Worm (Caenorhabditis elegans) whole organism, L1 larva: ENCODE measurements around the gene tftc-1.

Source experiments
- C04F5.9 ChIP-seq: sonication (generic microtip); optimal IDR thresholded peaks from 2 replicates; lab custom pipeline; 2016; ENCODE audit warnings: missing genetic modification characterization, missing compliant biosample characterization
- C16A3.4 ChIP-seq: fragments of 150-350 bp; optimal IDR thresholded peaks from 2 replicates; lab custom pipeline; 2014; ENCODE audit warnings: missing biosample characterization, missing genetic modification characterization
- F16B12.6 ChIP-seq: fragments of 150-350 bp; optimal IDR thresholded peaks from 2 replicates; lab custom pipeline; 2014; ENCODE audit warnings: missing biosample characterization, missing genetic modification characterization
- alr-1 ChIP-seq: fragments of 200-800 bp; sonication (Bioruptor generic); optimal IDR thresholded peaks from 2 replicates; lab custom pipeline; 2018; ENCODE audit warnings: borderline replicate concordance, mild to moderate bottlenecking, missing genetic modification characterization, missing compliant biosample characterization
- aly-2 ChIP-seq: fragments of 150-350 bp; optimal IDR thresholded peaks from 2 replicates; lab custom pipeline; 2014; ENCODE audit warnings: missing biosample characterization, missing genetic modification characterization
- blmp-1 ChIP-seq: fragments of 150-350 bp; optimal IDR thresholded peaks from 2 replicates; lab custom pipeline; 2014; ENCODE audit warnings: missing biosample characterization, missing genetic modification characterization
- ceh-82 ChIP-seq, 3 experiments: fragments of 150-350 bp in 1 of 3; sonication (generic microtip) in 2 of 3; optimal IDR thresholded peaks; 2 replicates each; lab custom pipeline; 2014 to 2017; ENCODE audit warnings: missing biosample characterization in 3 of 3, missing genetic modification characterization in 3 of 3
- dpl-1 ChIP-seq, 3 experiments: fragments of 150-350 bp in 2 of 3; sonication (generic microtip) in 1 of 3; optimal IDR thresholded peaks; 2 replicates each; lab custom pipeline; 2014 to 2017; ENCODE audit warnings: missing biosample characterization in 3 of 3, missing genetic modification characterization in 3 of 3, missing genetic modification reagents in 3 of 3
- dsc-1 ChIP-seq: sonication (generic microtip); optimal IDR thresholded peaks from 2 replicates; lab custom pipeline; 2016; ENCODE audit warnings: mild to moderate bottlenecking, missing genetic modification characterization, missing compliant biosample characterization
- efl-1 ChIP-seq, 4 experiments: fragments of 150-350 bp; optimal IDR thresholded peaks in 3 of 4; peaks in 1 of 4; 1 replicate in 1 of 4; 2 replicates in 3 of 4; lab custom pipeline; 2014; ENCODE audit warnings: missing biosample characterization in 2 of 4, missing genetic modification characterization in 2 of 4, missing genetic modification reagents in 2 of 4
- egl-27 ChIP-seq, 2 experiments: fragments of 150-350 bp in 1 of 2; sonication (generic microtip); optimal IDR thresholded peaks; 3 replicates each; lab custom pipeline; 2017 to 2018; ENCODE audit warnings: missing biosample characterization in 2 of 2, missing genetic modification characterization in 2 of 2, missing genetic modification reagents in 2 of 2
- elt-2 ChIP-seq: sonication (generic microtip); optimal IDR thresholded peaks from 2 replicates; lab custom pipeline; 2016; ENCODE audit warnings: missing genetic modification characterization, mild to moderate bottlenecking, inconsistent platforms, missing compliant biosample characterization, missing genetic modification reagents
- fos-1 ChIP-seq: fragments of 150-350 bp; optimal IDR thresholded peaks from 2 replicates; lab custom pipeline; 2014; ENCODE audit warnings: missing biosample characterization, missing genetic modification characterization
- irx-1 ChIP-seq: sonication (generic microtip); optimal IDR thresholded peaks from 2 replicates; lab custom pipeline; 2016; ENCODE audit warnings: missing genetic modification characterization, missing compliant biosample characterization
- lin-13 ChIP-seq: fragments of 150-350 bp; optimal IDR thresholded peaks from 2 replicates; lab custom pipeline; 2014; ENCODE audit warnings: missing biosample characterization, missing genetic modification reagents, missing genetic modification characterization
- lin-14 ChIP-seq: fragments of 200-800 bp; sonication (Bioruptor generic); optimal IDR thresholded peaks from 2 replicates; lab custom pipeline; 2018; ENCODE audit warnings: mild to moderate bottlenecking, missing genetic modification characterization, moderate library complexity, missing compliant biosample characterization
- lin-15B ChIP-seq: fragments of 150-350 bp; sonication (generic microtip); optimal IDR thresholded peaks from 3 replicates; lab custom pipeline; 2014; ENCODE audit warnings: missing biosample characterization, missing genetic modification characterization
- lin-35 ChIP-seq, 2 experiments: fragments of 150-350 bp; optimal IDR thresholded peaks; 2 replicates each; lab custom pipeline; 2014; ENCODE audit warnings: missing biosample characterization in 2 of 2, missing genetic modification characterization in 2 of 2, missing genetic modification reagents in 2 of 2
- lin-39 ChIP-seq: fragments of 150-350 bp; optimal IDR thresholded peaks from 2 replicates; lab custom pipeline; 2014; ENCODE audit warnings: missing biosample characterization, missing genetic modification reagents, missing genetic modification characterization
- mab-9 ChIP-seq: fragments of 200-800 bp; sonication (Bioruptor generic); IDR thresholded peaks from 2 replicates; pipeline ENCODE4 v1.3.6; 2022; ENCODE audit warnings: missing genetic modification reagents, missing genetic modification characterization, missing compliant biosample characterization
- mdl-1 ChIP-seq, 2 experiments: fragments of 150-350 bp; optimal IDR thresholded peaks; 2 replicates each; lab custom pipeline; 2014 to 2017; ENCODE audit warnings: missing biosample characterization in 2 of 2, missing genetic modification characterization in 2 of 2, inconsistent platforms in 1 of 2
- mep-1 ChIP-seq: fragments of 150-350 bp; optimal IDR thresholded peaks from 2 replicates; lab custom pipeline; 2014; ENCODE audit warnings: missing biosample characterization, missing genetic modification characterization
- nhr-28 ChIP-seq: fragments of 150-350 bp; optimal IDR thresholded peaks from 2 replicates; lab custom pipeline; 2014; ENCODE audit warnings: missing biosample characterization, missing genetic modification characterization
- nhr-47 ChIP-seq: sonication (generic microtip); optimal IDR thresholded peaks from 2 replicates; lab custom pipeline; 2016; ENCODE audit warnings: mild to moderate bottlenecking, missing genetic modification characterization, moderate library complexity, missing compliant biosample characterization
- nhr-76 ChIP-seq: sonication (generic microtip); optimal IDR thresholded peaks from 2 replicates; lab custom pipeline; 2017; ENCODE audit warnings: missing biosample characterization, missing genetic modification characterization
- nhr-77 ChIP-seq: fragments of 150-350 bp; optimal IDR thresholded peaks from 2 replicates; lab custom pipeline; 2014; ENCODE audit warnings: missing biosample characterization, missing genetic modification characterization
- nhr-85 ChIP-seq: sonication (generic microtip); peaks from one replicate; lab custom pipeline; 2016; ENCODE audit warnings: missing genetic modification characterization, inconsistent platforms, missing compliant biosample characterization
- pax-3 ChIP-seq: fragments of 200-800 bp; sonication (Bioruptor generic); optimal IDR thresholded peaks from 2 replicates; lab custom pipeline; 2018; ENCODE audit warnings: mild to moderate bottlenecking, missing genetic modification characterization, moderate library complexity, missing compliant biosample characterization
- pqm-1 ChIP-seq: sonication (generic microtip); optimal IDR thresholded peaks from 3 replicates; lab custom pipeline; 2017; ENCODE audit warnings: missing biosample characterization, missing genetic modification characterization
- skn-1 ChIP-seq: fragments of 150-350 bp; optimal IDR thresholded peaks from 2 replicates; lab custom pipeline; 2014; ENCODE audit warnings: missing biosample characterization, missing genetic modification characterization
- snpc-4 ChIP-seq: fragments of 150-350 bp; optimal IDR thresholded peaks from 2 replicates; lab custom pipeline; 2014; ENCODE audit warnings: missing biosample characterization, missing genetic modification characterization
- sox-4 ChIP-seq: sonication (generic microtip); optimal IDR thresholded peaks from 2 replicates; lab custom pipeline; 2016; ENCODE audit warnings: missing genetic modification characterization, missing compliant biosample characterization
- swsn-7 ChIP-seq: sonication (generic microtip); optimal IDR thresholded peaks from 2 replicates; lab custom pipeline; 2016; ENCODE audit warnings: missing genetic modification characterization, missing compliant biosample characterization
- unc-62 ChIP-seq: fragments of 150-350 bp; optimal IDR thresholded peaks from 2 replicates; lab custom pipeline; 2014; ENCODE audit warnings: missing biosample characterization, missing genetic modification reagents, missing genetic modification characterization
- unc-86 ChIP-seq: sonication (generic microtip); optimal IDR thresholded peaks from 2 replicates; lab custom pipeline; 2016; ENCODE audit warnings: missing genetic modification characterization, missing compliant biosample characterization
- unc-98 ChIP-seq: fragments of 200-800 bp; sonication (Bioruptor generic); IDR thresholded peaks from 2 replicates; pipeline ENCODE4 v1.3.6; 2022; ENCODE audit warnings: missing genetic modification characterization, missing compliant biosample characterization
- vab-15 ChIP-seq: sonication (generic microtip); optimal IDR thresholded peaks from 2 replicates; lab custom pipeline; 2017; ENCODE audit warnings: missing genotype, mild to moderate bottlenecking, missing genetic modification characterization, missing compliant biosample characterization
- zag-1 ChIP-seq: fragments of 150-350 bp; optimal IDR thresholded peaks from 2 replicates; lab custom pipeline; 2014; ENCODE audit warnings: missing biosample characterization, missing genetic modification characterization
- ztf-4 ChIP-seq: fragments of 150-350 bp; optimal IDR thresholded peaks from 2 replicates; lab custom pipeline; 2014; ENCODE audit warnings: missing biosample characterization, missing genetic modification characterization

tftc-1 gene

ce11 chrIV:2348862-2349321 lies at the start of gene tftc-1, which contains the start of gene ppgn-1 (continued):
- TF ChIP-seq nhr-77 (tag; lab: Kevin White, UChicago) (no peak), C16A3.4 (tag; lab: Kevin White, UChicago) (peak; percentile 29), snpc-4 (tag; lab: Kevin White, UChicago) (peak; percentile 51), dpl-1 (GFP tag; optimal IDR thresholded peaks at IDR 0.05; lab: Kevin White, UChicago) (peak; percentile 40 to 72 (median 71)), lin-39 (peak; percentile 71), unc-86 (peak; percentile 65), ceh-82 (tag; optimal IDR thresholded peaks at IDR 0.05; lab: Kevin White, UChicago) (peak; percentile 13 to 88 (median 56)), sox-4 (tag; lab: Kevin White, UChicago) (peak; percentile 58), efl-1 (optimal IDR thresholded peaks at IDR 0.05; lab: Kevin White, UChicago) (peak; percentile 40 to 68), efl-1 (GFP tag; optimal IDR thresholded peaks at IDR 0.05 in 1 of 2; lab: Kevin White, UChicago) (peak; percentile 72 to 95), elt-2 (tag; lab: Kevin White, UChicago) (peak; percentile 36)

- TF ChIP-seq lin-13 (GFP tag; lab: Kevin White, UChicago) (no peak), vab-15 (tag; lab: Kevin White, UChicago) (no peak), fos-1 (tag; lab: Kevin White, UChicago) (no peak), egl-27 (tag; optimal IDR thresholded peaks at IDR 0.05; lab: Kevin White, UChicago) (no peak), nhr-28 (tag; lab: Kevin White, UChicago) (no peak), mep-1 (tag; lab: Kevin White, UChicago) (no peak), blmp-1 (tag; lab: Kevin White, UChicago) (no peak), nhr-85 (no peak), nhr-77 (tag; lab: Kevin White, UChicago) (no peak), alr-1 (tag; lab: Kevin White, UChicago) (no peak), pqm-1 (tag; lab: Kevin White, UChicago) (no peak)
Measured at ce11 chrIV:2300186-2300585, 48.9 kb upstream of the tftc-1 start, which contains the start of gene lin-1. Gene lin-1, minus strand, starts transcription at chrIV:2300286.

- TF ChIP-seq unc-98 (GFP tag; lab: Robert Waterston, UW) (no peak), dsc-1 (tag; lab: Kevin White, UChicago) (no peak), egl-27 (tag; optimal IDR thresholded peaks at IDR 0.05; lab: Kevin White, UChicago) (no peak)
Measured at ce11 chrIV:2306447-2306846, 42.6 kb upstream of the tftc-1 start, which contains the start of gene mksr-2. Gene mksr-2, minus strand, starts transcription at chrIV:2306547.

- no peak for TF ChIP-seq unc-98 (GFP tag; lab: Robert Waterston, UW)
- no peak for TF ChIP-seq nhr-85
- no peak for TF ChIP-seq nhr-28 (tag; lab: Kevin White, UChicago)
- no peak for TF ChIP-seq skn-1
- TF ChIP-seq aly-2 (tag; lab: Kevin White, UChicago) = no peak
- no peak for TF ChIP-seq efl-1 (optimal IDR thresholded peaks at IDR 0.05; lab: Kevin White, UChicago)
- peak in 1 of 2 experiments; percentile 87 for TF ChIP-seq efl-1 (GFP tag; optimal IDR thresholded peaks at IDR 0.05 in 1 of 2; lab: Kevin White, UChicago)
- TF ChIP-seq mep-1 (tag; lab: Kevin White, UChicago) = no peak
- TF ChIP-seq pax-3 (tag; lab: Kevin White, UChicago) = no peak
- no peak for TF ChIP-seq vab-15 (tag; lab: Kevin White, UChicago)
- no peak for TF ChIP-seq swsn-7 (tag; lab: Kevin White, UChicago)
- no peak for TF ChIP-seq pqm-1 (tag; lab: Kevin White, UChicago)
- TF ChIP-seq ztf-4 (tag; lab: Kevin White, UChicago) = peak; percentile 32
- no peak for TF ChIP-seq mab-9 (GFP tag; lab: Robert Waterston, UW)
- TF ChIP-seq lin-15B (tag; lab: Kevin White, UChicago) = no peak
- TF ChIP-seq, all 84 proteins: peak for 2
Measured at ce11 chrIV:2307374-2307773, 41.7 kb upstream of the tftc-1 start.

ce11 chrIV:2308203-2308602 lies 40.9 kb upstream of the tftc-1 start:
- TF ChIP-seq mep-1 (tag; lab: Kevin White, UChicago) (no peak), aly-2 (tag; lab: Kevin White, UChicago) (no peak), unc-62 (no peak), nhr-85 (no peak), vab-15 (tag; lab: Kevin White, UChicago) (no peak), zag-1 (tag; lab: Kevin White, UChicago) (no peak), mdl-1 (tag; optimal IDR thresholded peaks at IDR 0.05; lab: Kevin White, UChicago) (no peak), irx-1 (tag; lab: Kevin White, UChicago) (no peak), unc-86 (no peak), lin-35 (GFP tag; optimal IDR thresholded peaks at IDR 0.05; lab: Kevin White, UChicago) (no peak), C04F5.9 (no peak), nhr-76 (tag; lab: Kevin White, UChicago) (no peak), F16B12.6 (no peak), nhr-47 (no peak), lin-14 (no peak), egl-27 (tag; optimal IDR thresholded peaks at IDR 0.05; lab: Kevin White, UChicago) (no peak), ztf-4 (tag; lab: Kevin White, UChicago) (no peak), fos-1 (tag; lab: Kevin White, UChicago) (no peak), pqm-1 (tag; lab: Kevin White, UChicago) (no peak)
